Worm (Caenorhabditis elegans) whole organism, late embryonic: ENCODE results near the gene nstp-8.

ENCODE experiments used
- C08G9.2 ChIP-seq: sonication (generic microtip); optimal IDR thresholded peaks from 2 replicates; lab custom pipeline; 2016; ENCODE audit warnings: mild to moderate bottlenecking, missing genetic modification characterization, moderate library complexity, missing compliant biosample characterization
- C38D4.7 ChIP-seq: fragments of 200-800 bp; sonication (Bioruptor generic); optimal IDR thresholded peaks from 2 replicates; lab custom pipeline; 2018; ENCODE audit warnings: mild to moderate bottlenecking, missing genetic modification characterization, moderate library complexity, missing compliant biosample characterization
- F13H6.1 ChIP-seq: sonication (generic microtip); optimal IDR thresholded peaks from 2 replicates; lab custom pipeline; 2016; ENCODE audit warnings: missing genetic modification characterization, missing compliant biosample characterization
- T23F11.4 ChIP-seq: fragments of 200-800 bp; sonication (Bioruptor generic); optimal IDR thresholded peaks from 2 replicates; lab custom pipeline; 2018; ENCODE audit warnings: mild to moderate bottlenecking, missing genetic modification characterization, missing compliant biosample characterization
- ama-1 ChIP-seq: fragments of 150-350 bp; optimal IDR thresholded peaks from 2 replicates; lab custom pipeline; 2014
- ceh-14 ChIP-seq: sonication (generic microtip); optimal IDR thresholded peaks from 2 replicates; lab custom pipeline; 2016; ENCODE audit warnings: missing genotype, missing genetic modification characterization, missing compliant biosample characterization
- ceh-18 ChIP-seq: sonication (generic microtip); optimal IDR thresholded peaks from 2 replicates; lab custom pipeline; 2016; ENCODE audit warnings: missing genetic modification characterization, missing compliant biosample characterization
- ceh-2 ChIP-seq: sonication (generic microtip); optimal IDR thresholded peaks from 2 replicates; lab custom pipeline; 2016; ENCODE audit warnings: missing genotype, missing genetic modification characterization, missing compliant biosample characterization
- ceh-22 ChIP-seq: sonication (generic microtip); optimal IDR thresholded peaks from 2 replicates; lab custom pipeline; 2017; ENCODE audit warnings: missing biosample characterization, missing genetic modification characterization
- ceh-24 ChIP-seq: sonication (generic microtip); optimal IDR thresholded peaks from 2 replicates; lab custom pipeline; 2016; ENCODE audit warnings: mild to moderate bottlenecking, missing genetic modification characterization, missing compliant biosample characterization
- ceh-30 ChIP-seq: fragments of 150-350 bp; optimal IDR thresholded peaks from 2 replicates; lab custom pipeline; 2014; ENCODE audit warnings: missing biosample characterization, missing genetic modification characterization
- ceh-45 ChIP-seq: fragments of 200-800 bp; sonication (Bioruptor generic); IDR thresholded peaks from 2 replicates; pipeline ENCODE4 v1.3.6; 2022; ENCODE audit warnings: missing genetic modification reagents, missing genetic modification characterization, missing compliant biosample characterization
- che-1 ChIP-seq: sonication (generic microtip); optimal IDR thresholded peaks from 2 replicates; lab custom pipeline; 2016; ENCODE audit warnings: mild to moderate bottlenecking, missing genetic modification characterization, missing compliant biosample characterization
- elt-2 ChIP-seq: sonication (generic microtip); optimal IDR thresholded peaks from 2 replicates; lab custom pipeline; 2016; ENCODE audit warnings: missing genetic modification reagents, missing genetic modification characterization, missing compliant biosample characterization
- elt-4 ChIP-seq: sonication (generic microtip); optimal IDR thresholded peaks from 2 replicates; lab custom pipeline; 2016; ENCODE audit warnings: missing genetic modification characterization, missing compliant biosample characterization
- ets-4 ChIP-seq: sonication (generic microtip); optimal IDR thresholded peaks from 2 replicates; lab custom pipeline; 2016; ENCODE audit warnings: missing genetic modification characterization, missing compliant biosample characterization
- fax-1 ChIP-seq: sonication (generic microtip); optimal IDR thresholded peaks from 2 replicates; lab custom pipeline; 2016; ENCODE audit warnings: missing genotype, missing genetic modification characterization, missing compliant biosample characterization
- fkh-10 ChIP-seq: fragments of 150-350 bp; optimal IDR thresholded peaks from 2 replicates; lab custom pipeline; 2014; ENCODE audit warnings: missing biosample characterization, missing genetic modification reagents, missing genetic modification characterization
- hlh-13 ChIP-seq: fragments of 200-800 bp; sonication (Bioruptor generic); optimal IDR thresholded peaks from 2 replicates; lab custom pipeline; 2018; ENCODE audit warnings: mild to moderate bottlenecking, missing genetic modification characterization, missing compliant biosample characterization
- hlh-30 ChIP-seq: sonication (generic microtip); optimal IDR thresholded peaks from 2 replicates; lab custom pipeline; 2017; ENCODE audit warnings: antibody characterized with exemption, missing genetic modification characterization, missing compliant biosample characterization; ENCODE audit not compliant: insufficient read depth
- lin-11 ChIP-seq: fragments of 200-800 bp; sonication (Bioruptor generic); optimal IDR thresholded peaks from 2 replicates; lab custom pipeline; 2018; ENCODE audit warnings: mild to moderate bottlenecking, missing genetic modification characterization, missing compliant biosample characterization
- madf-2 ChIP-seq: sonication (generic microtip); optimal IDR thresholded peaks from 2 replicates; lab custom pipeline; 2017; ENCODE audit warnings: missing genetic modification characterization, missing compliant biosample characterization
- mec-3 ChIP-seq: sonication (generic microtip); optimal IDR thresholded peaks from 2 replicates; lab custom pipeline; 2016; ENCODE audit warnings: borderline replicate concordance, missing genetic modification characterization, missing compliant biosample characterization
- nfya-1 ChIP-seq: sonication (generic microtip); optimal IDR thresholded peaks from 2 replicates; lab custom pipeline; 2017; ENCODE audit warnings: missing genetic modification characterization, mild to moderate bottlenecking, missing compliant biosample characterization, antibody characterized with exemption, moderate library complexity
- npax-4 ChIP-seq: sonication (generic microtip); optimal IDR thresholded peaks from 2 replicates; lab custom pipeline; 2016; ENCODE audit warnings: missing genetic modification characterization, missing compliant biosample characterization
- odd-2 ChIP-seq: sonication (generic microtip); optimal IDR thresholded peaks from 2 replicates; lab custom pipeline; 2017; ENCODE audit warnings: antibody characterized with exemption, mild to moderate bottlenecking, missing genetic modification characterization, missing compliant biosample characterization
- pat-9 ChIP-seq: fragments of 200-800 bp; sonication (Bioruptor generic); optimal IDR thresholded peaks from 2 replicates; lab custom pipeline; 2018; ENCODE audit warnings: mild to moderate bottlenecking, missing genetic modification characterization, moderate library complexity, missing compliant biosample characterization
- pax-1 ChIP-seq: fragments of 150-350 bp; optimal IDR thresholded peaks from 2 replicates; lab custom pipeline; 2014; ENCODE audit warnings: missing biosample characterization, missing genetic modification characterization
- pha-4 ChIP-seq: fragments of 150-350 bp; optimal IDR thresholded peaks from 2 replicates; lab custom pipeline; 2018; ENCODE audit warnings: missing biosample characterization, missing genetic modification reagents, missing genetic modification characterization
- pqm-1 ChIP-seq: sonication (generic microtip); optimal IDR thresholded peaks from 2 replicates; lab custom pipeline; 2016; ENCODE audit warnings: missing genetic modification characterization, missing compliant biosample characterization
- pros-1 ChIP-seq: fragments of 150-350 bp; optimal IDR thresholded peaks from 2 replicates; lab custom pipeline; 2014; ENCODE audit warnings: missing biosample characterization, missing genetic modification reagents, missing genetic modification characterization
- tbx-2 ChIP-seq: sonication (generic microtip); optimal IDR thresholded peaks from 2 replicates; lab custom pipeline; 2016; ENCODE audit warnings: missing genetic modification characterization, missing compliant biosample characterization
- ttx-3 ChIP-seq: sonication (generic microtip); optimal IDR thresholded peaks from 2 replicates; lab custom pipeline; 2016; ENCODE audit warnings: missing genetic modification reagents, missing genetic modification characterization, missing compliant biosample characterization
- unc-3 ChIP-seq, 2 experiments: fragments of 200-800 bp in 1 of 2; sonication (Bioruptor generic) in 1 of 2; sonication (generic microtip) in 1 of 2; conservative IDR thresholded peaks in 1 of 2; optimal IDR thresholded peaks in 1 of 2; 2 replicates each; pipeline versions ENCODE4 v1.3.6 to Lab custom; 2016 to 2022; ENCODE audit warnings: missing compliant biosample characterization in 2 of 2, missing genetic modification characterization in 2 of 2, missing genetic modification reagents in 1 of 2
- unc-42 ChIP-seq: sonication (generic microtip); optimal IDR thresholded peaks from 2 replicates; lab custom pipeline; 2016; ENCODE audit warnings: missing genotype, missing genetic modification characterization, missing compliant biosample characterization
- ztf-16 ChIP-seq: sonication (generic microtip); optimal IDR thresholded peaks from 2 replicates; lab custom pipeline; 2017; ENCODE audit warnings: missing genetic modification characterization, missing compliant biosample characterization

The nstp-8 gene

DNA sequence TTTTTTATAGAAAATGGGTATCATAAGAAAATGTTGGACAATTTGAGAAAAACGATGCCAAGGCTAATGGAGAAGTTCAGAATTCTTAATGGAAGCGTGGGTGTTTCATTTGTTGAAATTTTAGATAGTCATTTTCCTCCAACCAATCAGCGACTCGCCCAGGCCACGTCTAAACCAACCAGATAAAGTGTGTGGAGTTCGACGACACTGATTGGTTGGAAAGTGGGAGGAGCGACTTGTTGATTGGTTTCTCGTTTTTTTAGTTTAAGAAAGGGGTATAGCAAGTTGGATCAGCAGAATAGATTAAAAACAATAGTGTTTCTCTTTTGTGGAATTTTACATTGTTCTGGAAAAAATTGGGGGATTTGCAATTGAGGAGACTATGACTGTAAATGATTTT lies 7.9 kb upstream of the nstp-8 start:
- TF ChIP-seq pat-9 (tag; lab: Kevin White, UChicago), result no peak
- TF ChIP-seq ceh-2 (tag; lab: Kevin White, UChicago), result no peak
- peak; percentile 92 for TF ChIP-seq nfya-1
- TF ChIP-seq pros-1 (tag; lab: Kevin White, UChicago), result no peak

ce11 chrV:2211936-2212335 lies 3.5 kb upstream of the nstp-8 start, which contains the start of gene nhr-133:
Gene nhr-133, minus strand, starts transcription at chrV:2212118.
- TF ChIP-seq hlh-30 (peak; percentile 37), unc-42 (tag; lab: Kevin White, UChicago) (no peak), unc-3 (GFP tag; conservative IDR thresholded peaks at IDR 0.05; lab: Robert Waterston, UW) (no peak), unc-3 (tag; optimal IDR thresholded peaks at IDR 0.05; lab: Kevin White, UChicago) (no peak)

- TF ChIP-seq npax-4 (tag; lab: Kevin White, UChicago), result no peak
Observed at ce11 chrV:2214428-2215038, 919 bp upstream of the nstp-8 start, which contains the start of gene nhr-184. Gene nhr-184, minus strand, starts transcription at chrV:2214478.

DNA sequence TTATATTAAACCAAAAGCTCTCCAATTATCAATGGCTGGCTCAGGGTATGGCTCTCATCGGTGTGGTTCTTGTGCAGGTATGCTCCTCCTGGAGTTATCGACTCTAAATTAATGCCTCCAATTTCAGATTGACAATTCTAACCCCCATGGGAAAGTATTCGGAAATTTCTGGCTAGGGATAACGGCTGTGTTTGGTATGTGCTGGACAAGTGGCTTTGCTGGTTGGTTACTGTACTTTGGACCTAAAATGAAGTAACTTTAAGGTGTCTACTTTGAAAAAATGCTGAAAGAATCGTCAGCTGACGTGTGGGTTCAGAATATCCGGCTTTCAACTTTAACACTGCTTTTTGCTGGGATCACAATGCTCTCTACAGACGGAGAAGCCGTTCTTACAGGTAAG lies 1.5 kb downstream of the nstp-8 start:
- no peak for TF ChIP-seq lin-11 (tag; lab: Kevin White, UChicago)
- no peak for TF ChIP-seq elt-4 (tag; lab: Kevin White, UChicago)
- TF ChIP-seq pqm-1, result no peak
- no peak for TF ChIP-seq mec-3
- TF ChIP-seq unc-3 (GFP tag; conservative IDR thresholded peaks at IDR 0.05; lab: Robert Waterston, UW), result no peak
- TF ChIP-seq unc-3 (tag; optimal IDR thresholded peaks at IDR 0.05; lab: Kevin White, UChicago), result no peak
- TF ChIP-seq che-1, result no peak
- TF ChIP-seq ztf-16, result no peak

ce11 chrV:2218803-2219202 lies 3.4 kb downstream of the nstp-8 start, which contains the start of gene nhr-56:
Gene nhr-56, plus strand, starts transcription at chrV:2219004.
- TF ChIP-seq nfya-1, result no peak
- peak; percentile 22 for TF ChIP-seq hlh-30
- TF ChIP-seq odd-2 (tag; lab: Kevin White, UChicago), result no peak
- TF ChIP-seq mec-3, result no peak
- TF ChIP-seq elt-2 (tag; lab: Kevin White, UChicago), result no peak

ce11 chrV:2221764-2222163 lies 6.3 kb downstream of the nstp-8 start, which contains the start of gene nhr-128:
Gene nhr-128, plus strand, starts transcription at chrV:2222064.
- TF ChIP-seq tbx-2 (tag; lab: Kevin White, UChicago), result no peak
- TF ChIP-seq ceh-24 (tag; lab: Kevin White, UChicago), result no peak
- TF ChIP-seq ets-4 (tag; lab: Kevin White, UChicago), result no peak
- TF ChIP-seq ttx-3 (tag; lab: Kevin White, UChicago), result no peak
- TF ChIP-seq ceh-18 (tag; lab: Kevin White, UChicago), result no peak
- no peak for TF ChIP-seq C08G9.2
- no peak for TF ChIP-seq ceh-22
- TF ChIP-seq pax-1 (tag; lab: Kevin White, UChicago), result no peak
- no peak for TF ChIP-seq madf-2 (tag; lab: Kevin White, UChicago)
- no peak for TF ChIP-seq C38D4.7
- TF ChIP-seq fkh-10 (GFP tag; lab: Kevin White, UChicago), result no peak
- TF ChIP-seq ceh-30 (tag; lab: Kevin White, UChicago), result no peak
- no peak for TF ChIP-seq npax-4 (tag; lab: Kevin White, UChicago)
- no peak for TF ChIP-seq F13H6.1 (tag; lab: Kevin White, UChicago)

ce11 chrV:2225130-2225529 lies 9.7 kb downstream of the nstp-8 start, which contains the start of gene nhr-103:
Gene nhr-103, plus strand, starts transcription at chrV:2225430.
- no peak for TF ChIP-seq ama-1 (lab: Kevin White, UChicago)
- no peak for TF ChIP-seq ceh-14 (tag; lab: Kevin White, UChicago)
- no peak for TF ChIP-seq ceh-22
- no peak for TF ChIP-seq pax-1 (tag; lab: Kevin White, UChicago)
- TF ChIP-seq hlh-13 (GFP tag; lab: Kevin White, UChicago), result no peak
- TF ChIP-seq fkh-10 (GFP tag; lab: Kevin White, UChicago), result no peak
- no peak for TF ChIP-seq pha-4
- TF ChIP-seq odd-2 (tag; lab: Kevin White, UChicago), result no peak
- TF ChIP-seq ceh-2 (tag; lab: Kevin White, UChicago), result no peak
- TF ChIP-seq ceh-45, result no peak
- TF ChIP-seq T23F11.4 (GFP tag; lab: Kevin White, UChicago), result no peak
- TF ChIP-seq fax-1, result no peak
